Fruit fly (Drosophila melanogaster) whole organism, larva: ENCODE results near the gene Ir25a.

ENCODE experiments used
- noc ChIP-seq: fragments of 200-800 bp; sonication (Bioruptor generic); optimal IDR thresholded peaks from 3 replicates; lab custom pipeline; 2019; ENCODE audit warnings: missing biosample characterization, mild to moderate bottlenecking, missing genetic modification characterization, moderate library complexity

Ir25a gene

dm6 chr2L:4835091-4835689, at the start of gene Ir25a:
Ir25a (minus strand) TSS chr2L:4835300.
- TF ChIP-seq noc (tag; lab: Kevin White, UChicago), result peak; percentile 9

DNA sequence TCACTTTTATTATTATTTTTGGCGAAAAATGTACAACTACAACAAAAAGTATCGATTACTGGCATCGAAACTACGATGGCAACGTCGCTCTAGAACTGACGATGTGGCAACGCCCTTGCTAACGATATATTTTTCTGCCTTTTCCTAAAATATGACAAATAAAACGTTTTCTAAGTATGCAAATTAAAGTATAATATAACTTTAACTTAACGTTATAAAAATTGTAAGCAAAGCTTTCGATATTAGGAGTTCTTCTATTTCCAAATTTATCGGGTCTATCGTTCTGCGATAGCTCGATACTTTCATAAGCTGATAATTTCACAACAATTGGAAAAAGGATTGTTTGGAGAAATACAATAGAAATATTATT, 47.9 kb upstream of the Ir25a start, which contains the start of the genes Cf2 and CG3008:
Gene Cf2, minus strand, starts transcription at position 85 of the 370 bp plus-strand sequence.
Gene CG3008, plus strand, starts transcription at position 276 of the 370 bp plus-strand sequence.
- TF ChIP-seq noc (tag; lab: Kevin White, UChicago), result no peak

- no peak for TF ChIP-seq noc (tag; lab: Kevin White, UChicago)
Observed at dm6 chr2L:4882131-4883022, 47.3 kb upstream of the Ir25a start.

DNA sequence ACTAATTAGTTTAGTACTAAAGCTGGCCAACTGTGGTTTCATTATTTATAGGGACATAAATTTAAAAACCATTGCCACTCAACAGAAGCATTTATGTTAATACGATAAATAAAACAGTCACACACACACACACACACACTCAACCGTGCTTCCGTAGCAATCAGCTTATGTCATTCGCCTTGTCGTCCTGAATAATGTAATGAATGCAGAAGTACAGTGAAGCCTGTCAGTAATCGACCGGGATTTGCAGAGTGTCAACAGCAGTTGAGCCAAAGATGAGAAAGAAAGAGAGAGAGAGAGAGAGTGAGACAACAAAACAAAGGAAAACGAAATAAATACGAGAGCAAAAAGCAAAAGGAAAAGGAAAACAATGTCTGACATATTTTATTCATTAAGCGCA, 33.3 kb upstream of the Ir25a start:
- no peak for TF ChIP-seq noc (tag; lab: Kevin White, UChicago)

DNA sequence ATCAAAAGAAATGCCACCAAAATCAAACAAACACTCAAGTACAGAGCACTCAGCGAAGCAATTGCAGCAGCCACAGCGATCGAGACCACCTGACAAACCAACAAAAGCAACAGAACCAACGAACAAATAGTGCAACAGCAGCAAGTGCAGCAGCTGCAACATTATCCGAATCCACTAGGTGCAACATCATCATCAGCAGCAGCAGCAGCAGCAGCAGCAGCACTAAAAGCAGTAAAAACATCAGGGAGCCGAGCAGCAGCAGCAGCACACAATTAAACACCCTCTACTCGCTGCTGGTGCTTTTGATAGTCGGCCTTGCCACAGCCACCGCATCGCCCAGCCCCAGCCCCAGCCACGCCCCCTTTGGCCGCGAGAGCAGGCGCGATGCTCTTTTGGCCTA, 30.3 kb upstream of the Ir25a start:
- no peak for TF ChIP-seq noc (tag; lab: Kevin White, UChicago)

- TF ChIP-seq noc (tag; lab: Kevin White, UChicago), result no peak
Observed at dm6 chr2L:4861503-4861902, 26.4 kb upstream of the Ir25a start.

DNA sequence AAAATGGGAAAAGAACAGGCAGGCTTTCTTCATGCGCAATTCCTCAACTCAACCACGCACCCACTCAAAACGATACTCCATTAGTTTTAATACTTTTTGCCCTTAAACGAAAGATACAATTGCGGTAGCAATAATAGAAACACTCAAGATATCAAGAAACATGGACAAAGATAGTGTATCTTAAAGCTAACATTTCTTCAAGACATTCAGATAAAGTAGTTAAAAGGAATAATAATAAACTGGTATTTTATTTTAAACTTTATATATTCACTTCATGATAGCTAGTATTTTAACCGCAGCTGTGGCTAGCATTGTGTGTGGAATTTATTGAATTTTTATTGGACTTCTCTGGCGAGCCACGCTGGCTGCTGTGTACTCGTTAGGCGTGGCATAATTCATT, 21.0 kb upstream of the Ir25a start:
- TF ChIP-seq noc (tag; lab: Kevin White, UChicago), result peak; percentile 17

DNA sequence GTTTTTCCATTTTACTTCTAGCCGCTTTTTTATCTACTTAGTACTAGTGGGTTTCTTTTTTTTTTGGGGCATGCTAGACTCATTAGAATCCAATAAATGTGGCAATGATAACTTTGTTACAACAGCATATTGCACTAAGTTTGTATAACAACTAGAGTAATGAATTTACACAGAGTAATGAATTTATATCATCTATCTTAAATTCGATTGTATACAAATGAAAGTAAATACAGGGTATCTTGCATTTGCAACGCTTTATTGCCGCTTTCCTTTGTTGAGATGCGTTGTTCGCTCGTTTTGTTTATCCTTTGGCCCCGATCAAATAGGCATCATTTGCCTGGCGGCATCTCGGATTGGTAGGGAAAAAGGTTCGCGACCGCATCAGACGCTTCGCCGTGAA, 19.7 kb upstream of the Ir25a start:
- no peak for TF ChIP-seq noc (tag; lab: Kevin White, UChicago)

DNA sequence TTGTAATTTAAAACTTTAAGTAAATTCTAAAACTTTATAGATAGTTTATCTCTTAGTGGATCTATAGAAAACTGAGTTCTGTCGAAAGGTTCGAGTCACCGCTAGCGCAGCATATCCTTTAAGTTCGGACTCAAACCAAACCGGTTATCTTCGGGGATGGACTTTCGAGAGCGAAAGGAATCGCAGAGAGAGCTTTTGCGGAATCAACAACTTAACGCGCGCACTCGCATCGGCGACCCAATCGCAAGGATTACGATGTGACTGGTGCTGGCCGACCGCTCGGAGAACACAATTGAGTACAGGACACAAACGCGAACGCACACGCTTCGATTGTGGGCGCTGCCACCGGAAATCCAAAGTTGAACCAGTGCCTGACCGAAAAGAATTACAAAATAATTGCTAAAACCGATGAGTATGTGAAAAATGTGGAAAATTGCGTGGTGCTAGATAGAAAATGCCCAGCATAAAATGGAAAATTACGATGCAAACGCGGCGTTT, 17.6 kb upstream of the Ir25a start, which contains the start of gene smog:
Gene smog, plus strand, starts transcription at position 260 of the 498 bp plus-strand sequence.
- TF ChIP-seq noc (tag; lab: Kevin White, UChicago), result no peak

dm6 chr2L:4850356-4850755, 15.3 kb upstream of the Ir25a start, which contains the start of the genes mRpS2 and Mon1:
mRpS2 (minus strand) TSS chr2L:4850419.
Mon1 (plus strand) TSS chr2L:4850641.
- peak; percentile 94 for TF ChIP-seq noc (tag; lab: Kevin White, UChicago)

dm6 chr2L:4847191-4847853, 12.2 kb upstream of the Ir25a start, which contains the start of the genes mxt and CG11927:
mxt (minus strand) TSS chr2L:4847295.
CG11927 (plus strand) TSS chr2L:4847766.
- no peak for TF ChIP-seq noc (tag; lab: Kevin White, UChicago)

DNA sequence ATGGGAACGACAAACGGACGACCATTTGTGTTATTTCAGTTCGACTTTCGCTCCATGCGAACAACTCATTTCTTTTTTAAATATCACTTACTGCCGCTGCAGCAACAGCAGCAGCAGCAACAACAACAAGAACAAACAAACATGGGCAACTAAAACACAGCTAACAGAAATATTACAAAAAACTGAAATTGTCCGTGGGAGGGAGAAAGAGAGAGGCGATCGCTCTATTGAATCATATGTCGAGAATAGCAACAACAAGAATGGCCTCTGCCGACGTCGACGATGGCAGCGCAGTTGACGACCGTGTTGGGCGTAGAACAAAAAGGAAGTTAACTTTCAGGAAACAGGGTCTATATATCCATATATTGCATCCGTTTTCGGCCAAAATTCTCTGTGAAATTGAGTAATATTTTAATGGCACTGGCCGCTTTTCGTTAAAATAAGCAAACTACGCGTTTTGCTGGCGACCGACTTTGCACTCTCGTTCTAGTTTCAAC, 11.6 kb upstream of the Ir25a start:
- no peak for TF ChIP-seq noc (tag; lab: Kevin White, UChicago)

dm6 chr2L:4838494-4839320, 3.6 kb upstream of the Ir25a start:
- TF ChIP-seq noc (tag; lab: Kevin White, UChicago), result no peak

DNA sequence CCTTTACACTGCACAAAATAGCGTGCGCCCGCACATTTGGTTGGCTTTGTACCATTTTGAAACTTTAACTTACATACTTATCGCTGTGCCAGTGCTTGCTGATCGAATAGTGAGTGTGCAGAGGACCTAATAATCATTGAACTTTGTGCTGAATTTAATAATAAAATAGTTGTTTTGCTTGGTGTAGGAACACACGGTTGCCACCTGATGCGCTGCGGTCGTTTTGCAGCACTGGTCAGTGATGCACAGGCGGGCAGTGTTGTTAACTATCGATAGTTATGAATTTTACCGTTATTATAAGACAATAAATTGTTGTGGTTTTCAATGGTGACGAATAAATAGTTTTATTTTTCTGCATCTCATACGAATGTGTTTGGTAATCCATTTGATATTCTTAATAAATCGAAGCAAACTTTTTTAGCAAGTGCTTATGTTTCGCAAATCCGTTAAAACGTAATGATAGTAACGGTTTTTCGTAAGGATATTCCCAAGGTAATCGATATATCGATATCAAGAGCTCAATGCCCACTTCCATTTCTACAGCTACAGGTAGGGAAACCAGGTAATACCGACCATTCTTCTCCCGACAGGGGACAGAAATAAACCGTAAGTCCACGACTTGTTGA, 2.8 kb upstream of the Ir25a start, which contains the start of the genes tank and CG12194:
Gene tank, minus strand, starts transcription at position 228 of the 626 bp plus-strand sequence.
Gene CG12194, plus strand, starts transcription at position 576 of the 626 bp plus-strand sequence.
- TF ChIP-seq noc (tag; lab: Kevin White, UChicago), result peak; percentile 89
